Fruit fly (Drosophila melanogaster) whole organism, adult: Measurements from ENCODE around the gene CG43680.

Experiments
- CG14711 ChIP-seq: fragments of 200-800 bp; sonication (Bioruptor generic); optimal IDR thresholded peaks from 2 replicates; lab custom pipeline; 2018; ENCODE audit warnings: missing biosample characterization, mild to moderate bottlenecking, missing genetic modification characterization, moderate library complexity
- CG1620 ChIP-seq: fragments of 200-800 bp; sonication (Bioruptor generic); optimal IDR thresholded peaks from 2 replicates; lab custom pipeline; 2016; ENCODE audit warnings: missing biosample characterization, missing genetic modification characterization
- CG33017 ChIP-seq: fragments of 200-800 bp; sonication (Bioruptor generic); optimal IDR thresholded peaks from 2 replicates; lab custom pipeline; 2018; ENCODE audit warnings: missing biosample characterization, mild to moderate bottlenecking, missing genetic modification characterization, moderate library complexity
- CG5204 ChIP-seq: fragments of 200-800 bp; sonication (Bioruptor generic); optimal IDR thresholded peaks from 2 replicates; lab custom pipeline; 2016; ENCODE audit warnings: missing biosample characterization, missing genetic modification characterization
- Clk ChIP-seq: fragments of 200-800 bp; sonication (Bioruptor generic); optimal IDR thresholded peaks from 2 replicates; lab custom pipeline; 2017; ENCODE audit warnings: missing biosample characterization, missing genetic modification characterization
- Mnt ChIP-seq: fragments of 200-800 bp; sonication (Bioruptor generic); optimal IDR thresholded peaks from 2 replicates; lab custom pipeline; 2016; ENCODE audit warnings: missing biosample characterization, mild to moderate bottlenecking, missing genetic modification characterization
- cic ChIP-seq: fragments of 200-800 bp; sonication (Bioruptor generic); optimal IDR thresholded peaks from 2 replicates; lab custom pipeline; 2017; ENCODE audit warnings: missing biosample characterization, mild to moderate bottlenecking, missing genetic modification characterization, moderate library complexity
- cnc ChIP-seq, 2 experiments: fragments of >200 bp; optimal IDR thresholded peaks; 2 replicates each; lab custom pipeline; 2017
- kay ChIP-seq: fragments of 200-800 bp; sonication (Bioruptor generic); peaks from one replicate; lab custom pipeline; 2016; ENCODE audit warnings: missing biosample characterization, missing genetic modification characterization, borderline replicate concordance
- ovo ChIP-seq: fragments of 200-800 bp; sonication (Bioruptor generic); optimal IDR thresholded peaks from 2 replicates; lab custom pipeline; 2016; ENCODE audit warnings: missing biosample characterization, missing genetic modification characterization
- pad ChIP-seq: fragments of 200-800 bp; sonication (Bioruptor generic); optimal IDR thresholded peaks from 3 replicates; lab custom pipeline; 2017; ENCODE audit warnings: missing biosample characterization, missing genetic modification characterization, mild to moderate bottlenecking, moderate library complexity, missing genetic modification reagents
- tj ChIP-seq: fragments of 200-800 bp; sonication (Bioruptor generic); optimal IDR thresholded peaks from 3 replicates; lab custom pipeline; 2017; ENCODE audit warnings: missing biosample characterization, mild to moderate bottlenecking, missing genetic modification characterization, moderate library complexity
- toe ChIP-seq: fragments of 200-800 bp; sonication (Bioruptor generic); optimal IDR thresholded peaks from 2 replicates; lab custom pipeline; 2016; ENCODE audit warnings: missing biosample characterization, missing genetic modification characterization

- TF ChIP-seq CG1620 (no peak), Clk (no peak), cnc (optimal IDR thresholded peaks at IDR 0.05; lab: Kevin White, UChicago) (no peak), toe (GFP tag; lab: Kevin White, UChicago) (no peak), tj (GFP tag; lab: Kevin White, UChicago) (no peak), kay (no peak), cic (GFP tag; lab: Kevin White, UChicago) (no peak), Mnt (GFP tag; lab: Kevin White, UChicago) (no peak), CG33017 (tag; lab: Kevin White, UChicago) (no peak), pad (GFP tag; lab: Kevin White, UChicago) (no peak), ovo (GFP tag; lab: Kevin White, UChicago) (no peak), CG5204 (GFP tag; lab: Kevin White, UChicago) (no peak), CG14711 (no peak)
Observed at dm6 chr3L:15049395-15049794, 3.8 kb downstream of the CG43680 start, which contains the start of gene CG43678.
